Fruit fly (Drosophila melanogaster): Measurements from ENCODE around the gene baz.

baz gene

dm6 chrX:17206046-17206445 is 46.2 kb downstream of the baz start, which contains the start of gene CG32564:
Gene CG32564, plus strand, starts transcription at chrX:17206407.
- TF ChIP-seq zen (tag; optimal IDR thresholded peaks at IDR 0.05), result no peak
- no peak for TF ChIP-seq nau (GFP tag; optimal IDR thresholded peaks at IDR 0.05)
- TF ChIP-seq CG10543 (GFP tag; optimal IDR thresholded peaks at IDR 0.05), result peak; percentile 29
- no peak for TF ChIP-seq ara (GFP tag; IDR thresholded peaks at IDR 0.05)
- TF ChIP-seq tin (GFP tag; optimal IDR thresholded peaks at IDR 0.05), result no peak
- no peak for TF ChIP-seq fru (optimal IDR thresholded peaks at IDR 0.05)
- no peak for TF ChIP-seq Lhr (GFP tag; optimal IDR thresholded peaks at IDR 0.05)
- TF ChIP-seq Ets65A (GFP tag), result no peak
- no peak for TF ChIP-seq CG10321 (GFP tag; IDR thresholded peaks at IDR 0.05)
- peak; percentile 94 for TF ChIP-seq CG13894 (tag; optimal IDR thresholded peaks at IDR 0.05)
- TF ChIP-seq CG11504 (tag; optimal IDR thresholded peaks at IDR 0.05), result no peak
- no peak for TF ChIP-seq mirr (GFP tag; optimal IDR thresholded peaks at IDR 0.05)
- no peak for TF ChIP-seq CG9727 (GFP tag; optimal IDR thresholded peaks at IDR 0.05)
- TF ChIP-seq Scr (GFP tag; IDR thresholded peaks at IDR 0.05; ENCODE audit: partially characterized antibody), result no peak
- no peak for TF ChIP-seq Lim3 (GFP tag; IDR thresholded peaks at IDR 0.05)
- no peak for TF ChIP-seq CG10959 (GFP tag; IDR thresholded peaks at IDR 0.05)

dm6 chrX:17207865-17208486 is 48.2 kb downstream of the baz start, which contains the start of gene CG32563:
Gene CG32563, plus strand, starts transcription at chrX:17208436.
- TF ChIP-seq CG13894 (tag; optimal IDR thresholded peaks at IDR 0.05) (peak; percentile 99), Ets65A (GFP tag) (peak; percentile 2), da (GFP tag; optimal IDR thresholded peaks at IDR 0.05) (no peak), Pdp1 (GFP tag; optimal IDR thresholded peaks at IDR 0.05) (peak in 1 of 2 experiments; percentile 64)

dm6 chrX:17209897-17210296 is 50.1 kb downstream of the baz start, which contains the start of gene CG12995:
Gene CG12995, minus strand, starts transcription at chrX:17209997.
- no peak for TF ChIP-seq cas (GFP tag; IDR thresholded peaks at IDR 0.05)
- no peak for TF ChIP-seq CG13894 (tag; optimal IDR thresholded peaks at IDR 0.05)
- no peak for TF ChIP-seq CG10147 (GFP tag; optimal IDR thresholded peaks at IDR 0.05)
- TF ChIP-seq jing (GFP tag; optimal IDR thresholded peaks at IDR 0.05), result no peak
- no peak for TF ChIP-seq Rfx (GFP tag; IDR thresholded peaks at IDR 0.05)
- TF ChIP-seq slp2 (GFP tag; optimal IDR thresholded peaks at IDR 0.05), result no peak
- no peak for TF ChIP-seq CG5245 (GFP tag; optimal IDR thresholded peaks at IDR 0.05)

dm6 chrX:17212007-17212406 is 52.2 kb downstream of the baz start, which contains the start of gene CG18258:
Gene CG18258, plus strand, starts transcription at chrX:17212307.
- TF ChIP-seq Adf1 (GFP tag; IDR thresholded peaks at IDR 0.05), result no peak

- no peak for TF ChIP-seq CG17385 (GFP tag; optimal IDR thresholded peaks at IDR 0.05)
- TF ChIP-seq gcm2 (GFP tag; optimal IDR thresholded peaks at IDR 0.05), result no peak
- TF ChIP-seq CG12071 (GFP tag; optimal IDR thresholded peaks at IDR 0.05), result no peak
- no peak for TF ChIP-seq HLHmδ (GFP tag; optimal IDR thresholded peaks at IDR 0.05)
- TF ChIP-seq CG7839 (tag; optimal IDR thresholded peaks at IDR 0.05), result no peak
- no peak for TF ChIP-seq tup (GFP tag; optimal IDR thresholded peaks at IDR 0.05)
- no peak for TF ChIP-seq Dad (GFP tag; optimal IDR thresholded peaks at IDR 0.05)
- TF ChIP-seq Ada2b (GFP tag; IDR thresholded peaks at IDR 0.05), result no peak
- no peak for TF ChIP-seq CG1603 (tag; optimal IDR thresholded peaks at IDR 0.05)
- no peak for TF ChIP-seq pros (GFP tag; optimal IDR thresholded peaks at IDR 0.05)
- TF ChIP-seq CG10321 (GFP tag; IDR thresholded peaks at IDR 0.05), result no peak
- TF ChIP-seq zf30C (GFP tag; optimal IDR thresholded peaks at IDR 0.05), result no peak
- TF ChIP-seq knrl (GFP tag; IDR thresholded peaks at IDR 0.05; ENCODE audit: partially characterized antibody), result no peak
- TF ChIP-seq lbe (GFP tag; optimal IDR thresholded peaks at IDR 0.05), result no peak
These were observed 55.2 kb downstream of the baz start, which contains the start of gene CG5162 for dm6 chrX:17215004-17215403. Gene CG5162, plus strand, starts transcription at chrX:17215304.

Data from whole organism, embryonic.